Worm (Caenorhabditis elegans) whole organism, young adult: ENCODE measurements around the gene plpr-1.

Experiments
- Y56A3A.18 ChIP-seq: fragments of 200-800 bp; sonication (Bioruptor generic); IDR thresholded peaks from 2 replicates; pipeline ENCODE4 v1.3.6; 2022; ENCODE audit warnings: missing genetic modification reagents, missing genetic modification characterization, missing compliant biosample characterization
- Y95B8A.8 ChIP-seq: fragments of 200-800 bp; sonication (Bioruptor generic); IDR thresholded peaks from 2 replicates; pipeline ENCODE4 v1.3.6; 2022; ENCODE audit warnings: missing genetic modification reagents, missing genetic modification characterization, missing compliant biosample characterization
- ZK185.1 ChIP-seq: sonication (generic microtip); optimal IDR thresholded peaks from 2 replicates; lab custom pipeline; 2016; ENCODE audit warnings: mild to moderate bottlenecking, missing genetic modification characterization, missing compliant biosample characterization; ENCODE audit not compliant: poor library complexity, severe bottlenecking
- ama-1 ChIP-seq, 3 experiments: fragments of 150-350 bp in 1 of 3; sonication (generic microtip) in 2 of 3; optimal IDR thresholded peaks; 2 replicates each; lab custom pipeline; 2014 to 2018; ENCODE audit warnings: missing biosample characterization in 2 of 3, missing genetic modification characterization in 2 of 3, missing genetic modification reagents in 2 of 3
- aptf-2 ChIP-seq: fragments of 200-800 bp; sonication (Bioruptor generic); conservative IDR thresholded peaks from 2 replicates; pipeline ENCODE4 v1.3.6; 2022; ENCODE audit warnings: missing genetic modification reagents, missing genetic modification characterization, missing compliant biosample characterization
- athp-1 ChIP-seq: sonication (generic microtip); optimal IDR thresholded peaks from 2 replicates; lab custom pipeline; 2017; ENCODE audit warnings: mild to moderate bottlenecking, missing genetic modification characterization, missing compliant biosample characterization
- cebp-1 ChIP-seq, 2 experiments: fragments of 200-800 bp in 1 of 2; sonication (Bioruptor generic) in 1 of 2; sonication (generic microtip) in 1 of 2; IDR thresholded peaks in 1 of 2; optimal IDR thresholded peaks in 1 of 2; 2 replicates each; pipeline versions ENCODE4 v1.3.6 to Lab custom; 2017 to 2022; ENCODE audit warnings: missing compliant biosample characterization in 2 of 2, missing genetic modification characterization in 2 of 2, mild to moderate bottlenecking in 1 of 2, missing genetic modification reagents in 1 of 2, moderate library complexity in 1 of 2
- ceh-100 ChIP-seq: fragments of 200-800 bp; sonication (Bioruptor generic); IDR thresholded peaks from 2 replicates; pipeline ENCODE4 v1.3.6; 2022; ENCODE audit warnings: missing genetic modification reagents, missing genetic modification characterization, missing compliant biosample characterization
- dox-1 ChIP-seq: fragments of 200-800 bp; sonication (Bioruptor generic); IDR thresholded peaks from 2 replicates; pipeline ENCODE4 v1.3.6; 2022; ENCODE audit warnings: missing genetic modification reagents, missing genetic modification characterization, missing compliant biosample characterization
- fkh-3 ChIP-seq: sonication (generic microtip); optimal IDR thresholded peaks from 2 replicates; lab custom pipeline; 2016; ENCODE audit warnings: mild to moderate bottlenecking, missing genetic modification characterization, missing compliant biosample characterization
- gei-17 ChIP-seq: fragments of 200-800 bp; sonication (Bioruptor generic); optimal IDR thresholded peaks from 2 replicates; lab custom pipeline; 2018; ENCODE audit warnings: mild to moderate bottlenecking, missing genetic modification characterization, missing compliant biosample characterization
- hmg-1.2 ChIP-seq: fragments of 200-800 bp; sonication (Bioruptor generic); IDR thresholded peaks from 2 replicates; pipeline ENCODE4 v1.3.6; 2022; ENCODE audit warnings: missing genetic modification reagents, missing genetic modification characterization, missing compliant biosample characterization
- let-526 ChIP-seq: fragments of 200-800 bp; sonication (Bioruptor generic); IDR thresholded peaks from 2 replicates; pipeline ENCODE4 v1.3.6; 2022; ENCODE audit warnings: missing genetic modification reagents, missing genetic modification characterization, missing compliant biosample characterization
- lsy-27 ChIP-seq: sonication (generic microtip); optimal IDR thresholded peaks from 2 replicates; lab custom pipeline; 2017; ENCODE audit warnings: missing genetic modification characterization, mild to moderate bottlenecking, missing compliant biosample characterization, antibody characterized with exemption, missing genotype, borderline replicate concordance; ENCODE audit not compliant: insufficient read depth
- mcd-1 ChIP-seq: fragments of 200-800 bp; sonication (Bioruptor generic); IDR thresholded peaks from 2 replicates; pipeline ENCODE4 v1.3.6; 2022; ENCODE audit warnings: missing genetic modification reagents, missing genetic modification characterization, missing compliant biosample characterization
- nfyb-1 ChIP-seq: fragments of 200-800 bp; sonication (Bioruptor generic); IDR thresholded peaks from 2 replicates; pipeline ENCODE4 v1.3.6; 2022; ENCODE audit warnings: missing genetic modification reagents, missing genetic modification characterization, missing compliant biosample characterization
- nhr-80 ChIP-seq: sonication (generic microtip); optimal IDR thresholded peaks from 2 replicates; lab custom pipeline; 2016; ENCODE audit warnings: missing genetic modification characterization, missing compliant biosample characterization
- rcor-1 ChIP-seq: fragments of 200-800 bp; sonication (Bioruptor generic); IDR thresholded peaks from 2 replicates; pipeline ENCODE4 v1.3.6; 2022; ENCODE audit warnings: missing genetic modification reagents, missing genetic modification characterization, missing compliant biosample characterization
- rec-8 ChIP-seq, 2 experiments: sonication (generic microtip); optimal IDR thresholded peaks; 2 replicates each; lab custom pipeline; 2016; ENCODE audit warnings: mild to moderate bottlenecking in 2 of 2, missing genetic modification characterization in 2 of 2, missing genetic modification reagents in 2 of 2, missing genotype in 2 of 2, missing biosample characterization in 1 of 2, missing compliant biosample characterization in 1 of 2, moderate library complexity in 1 of 2
- sdz-38 ChIP-seq: sonication (generic microtip); optimal IDR thresholded peaks from 2 replicates; lab custom pipeline; 2016; ENCODE audit warnings: missing genotype, missing genetic modification characterization, missing compliant biosample characterization
- snpc-4 ChIP-seq, 5 experiments: fragments of 150-350 bp in 1 of 5; sonication (generic microtip) in 4 of 5; optimal IDR thresholded peaks; 2 replicates each; lab custom pipeline; 2014 to 2018; ENCODE audit warnings: missing genetic modification characterization in 5 of 5, missing biosample characterization in 3 of 5, antibody characterized with exemption in 2 of 5, mild to moderate bottlenecking in 2 of 5, missing compliant biosample characterization in 2 of 5, missing genotype in 2 of 5, moderate library complexity in 2 of 5, missing genetic modification reagents in 1 of 5
- zfh-2 ChIP-seq: fragments of 200-800 bp; sonication (Bioruptor generic); conservative IDR thresholded peaks from 2 replicates; pipeline ENCODE4 v1.3.6; 2022; ENCODE audit warnings: missing genetic modification reagents, missing genetic modification characterization, missing compliant biosample characterization
- zim-3 ChIP-seq: sonication (generic microtip); optimal IDR thresholded peaks from 2 replicates; lab custom pipeline; 2017; ENCODE audit warnings: mild to moderate bottlenecking, missing genetic modification characterization, moderate library complexity, missing compliant biosample characterization
- ztf-28 ChIP-seq: fragments of 200-800 bp; sonication (Bioruptor generic); IDR thresholded peaks from 2 replicates; pipeline ENCODE4 v1.3.6; 2022; ENCODE audit warnings: missing genetic modification reagents, missing genetic modification characterization, missing compliant biosample characterization

Gene plpr-1

ce11 chrII:11178737-11179136 is 43.4 kb upstream of the plpr-1 start:
- TF ChIP-seq ceh-100 (GFP tag; lab: Robert Waterston, UW) (no peak), zim-3 (tag; lab: Kevin White, UChicago) (no peak), fkh-3 (tag; lab: Kevin White, UChicago) (no peak), rcor-1 (GFP tag; lab: Robert Waterston, UW) (no peak), ztf-28 (no peak), dox-1 (GFP tag; lab: Robert Waterston, UW) (no peak), sdz-38 (no peak), lsy-27 (tag; lab: Kevin White, UChicago) (no peak), let-526 (GFP tag; lab: Robert Waterston, UW) (no peak)

- TF ChIP-seq cebp-1 (GFP tag; IDR thresholded peaks at IDR 0.05; lab: Robert Waterston, UW) = no peak
- peak; percentile 24 for TF ChIP-seq cebp-1 (tag; optimal IDR thresholded peaks at IDR 0.05; lab: Kevin White, UChicago)
- peak; percentile 61 for TF ChIP-seq nhr-80
- TF ChIP-seq athp-1 (tag; lab: Kevin White, UChicago) = no peak
- TF ChIP-seq, all 124 proteins: peak for 2
Observed at ce11 chrII:11181250-11181704, 40.8 kb upstream of the plpr-1 start, which contains the start of gene bigr-1. Gene bigr-1, plus strand, starts transcription at chrII:11181654.

- TF ChIP-seq ZK185.1 (tag; lab: Kevin White, UChicago) = peak; percentile 43
- TF ChIP-seq cebp-1 (GFP tag; IDR thresholded peaks at IDR 0.05; lab: Robert Waterston, UW) = no peak
- TF ChIP-seq cebp-1 (tag; optimal IDR thresholded peaks at IDR 0.05; lab: Kevin White, UChicago) = no peak
- TF ChIP-seq snpc-4 (GFP tag; optimal IDR thresholded peaks at IDR 0.05; lab: Kevin White, UChicago) = no peak
- peak in 1 of 4 experiments; percentile 14 for TF ChIP-seq snpc-4 (tag; optimal IDR thresholded peaks at IDR 0.05; lab: Kevin White, UChicago)
- peak; percentile 30 for TF ChIP-seq nhr-80
- peak; percentile 81 for TF ChIP-seq hmg-1.2
- no peak for TF ChIP-seq gei-17 (GFP tag; lab: Kevin White, UChicago)
- TF ChIP-seq dox-1 (GFP tag; lab: Robert Waterston, UW) = peak; percentile 19; the same call in 1 of the 2 replicates
- TF ChIP-seq zfh-2 (GFP tag; lab: Robert Waterston, UW) = peak; percentile 78
- 0 out of 2 replicates have a peak, but pooled peaks have one; percentile 11 for TF ChIP-seq nfyb-1 (GFP tag; lab: Robert Waterston, UW)
- peak; percentile 34; the same call in 1 of the 2 replicates for TF ChIP-seq mcd-1 (GFP tag; lab: Robert Waterston, UW)
- TF ChIP-seq Y95B8A.8 (GFP tag; lab: Robert Waterston, UW) = no peak
Observed at ce11 chrII:11184757-11185341, 37.3 kb upstream of the plpr-1 start, which contains the start of gene lir-3. Gene lir-3, minus strand, starts transcription at chrII:11184807.

ce11 chrII:11185728-11186127 is 36.4 kb upstream of the plpr-1 start, which contains the start of gene sfxn-1.2:
Gene sfxn-1.2, plus strand, starts transcription at chrII:11186028.
- TF ChIP-seq Y56A3A.18 = no peak

ce11 chrII:11188026-11188425 is 34.1 kb upstream of the plpr-1 start, which contains the start of gene F37H8.5:
Gene F37H8.5, plus strand, starts transcription at chrII:11188206.
- no peak for TF ChIP-seq athp-1 (tag; lab: Kevin White, UChicago)
- no peak for TF ChIP-seq aptf-2 (GFP tag; lab: Robert Waterston, UW)
- TF ChIP-seq rec-8 (tag; optimal IDR thresholded peaks at IDR 0.05; lab: Kevin White, UChicago) = no peak
- TF ChIP-seq cebp-1 (GFP tag; IDR thresholded peaks at IDR 0.05; lab: Robert Waterston, UW) = no peak
- TF ChIP-seq cebp-1 (tag; optimal IDR thresholded peaks at IDR 0.05; lab: Kevin White, UChicago) = no peak

- TF ChIP-seq Y95B8A.8 (GFP tag; lab: Robert Waterston, UW) (no peak), ama-1 (optimal IDR thresholded peaks at IDR 0.05; lab: Kevin White, UChicago) (no peak), ama-1 (GFP tag; optimal IDR thresholded peaks at IDR 0.05; lab: Kevin White, UChicago) (no peak)
Observed at ce11 chrII:11192488-11192887, 29.6 kb upstream of the plpr-1 start.
